Worm (Caenorhabditis elegans) whole organism, L4/young adult: ENCODE data around the gene B0001.5.

Experiments
- W03F9.2 ChIP-seq: fragments of 150-350 bp; optimal IDR thresholded peaks from 2 replicates; lab custom pipeline; 2014; ENCODE audit warnings: missing biosample characterization, missing genetic modification characterization
- dao-5 ChIP-seq: sonication (generic microtip); optimal IDR thresholded peaks from 2 replicates; lab custom pipeline; 2016; ENCODE audit warnings: missing genotype, missing genetic modification characterization, moderate library complexity, missing compliant biosample characterization
- him-1 ChIP-seq: sonication (generic microtip); optimal IDR thresholded peaks from 2 replicates; lab custom pipeline; 2016; ENCODE audit warnings: missing genotype, missing genetic modification reagents, missing genetic modification characterization, missing compliant biosample characterization

DNA sequence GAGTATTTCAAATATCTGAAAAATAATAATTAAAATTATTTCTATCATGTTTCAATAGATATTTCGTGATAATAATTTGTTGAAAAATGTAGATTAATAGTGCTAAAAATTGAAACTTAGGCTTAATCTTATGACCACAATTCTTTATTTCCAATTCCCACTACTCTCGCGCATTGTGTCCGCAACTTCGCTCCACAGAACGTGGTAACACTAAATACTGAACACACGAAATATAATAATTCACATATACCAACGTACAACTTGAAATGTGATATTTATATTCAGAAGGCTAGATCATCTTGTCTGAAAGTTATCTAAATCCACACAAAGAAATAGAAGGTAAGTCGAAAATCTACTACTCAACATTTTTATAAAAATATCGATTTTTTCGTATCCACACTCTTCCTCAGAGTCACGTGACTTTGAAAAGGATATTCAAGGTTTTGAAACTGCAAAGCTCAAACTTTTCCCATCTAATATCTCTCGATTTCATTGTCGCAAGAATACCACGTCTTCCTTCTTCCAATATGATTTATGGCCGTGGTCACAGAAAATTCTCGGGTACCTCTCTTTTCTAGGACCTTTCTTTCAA, 13.6 kb upstream of the B0001.5 start, which contains the start of gene eri-12:
- TF ChIP-seq W03F9.2 (tag; lab: Kevin White, UChicago) (no peak), dao-5 (tag; lab: Kevin White, UChicago) (no peak), him-1 (tag; lab: Kevin White, UChicago) (no peak)
